Worm (Caenorhabditis elegans) whole organism, early embryonic: ENCODE data around the gene C07C7.3.
"Not testable (repeated sequence)": the region's sequence is repeated elsewhere in the genome, so short reads cannot be mapped to it uniquely, and the experiment has no call there.

Source experiments
- B0310.2 ChIP-seq: sonication (generic microtip); optimal IDR thresholded peaks from 2 replicates; lab custom pipeline; 2016; ENCODE audit warnings: mild to moderate bottlenecking, missing genetic modification characterization, missing compliant biosample characterization
- F13C5.2 ChIP-seq: sonication (generic microtip); optimal IDR thresholded peaks from 2 replicates; lab custom pipeline; 2017; ENCODE audit warnings: mild to moderate bottlenecking, missing genetic modification characterization, inconsistent platforms, missing compliant biosample characterization
- aly-1 ChIP-seq: sonication (generic microtip); optimal IDR thresholded peaks from 2 replicates; lab custom pipeline; 2016; ENCODE audit warnings: missing genetic modification characterization, missing compliant biosample characterization
- ama-1 ChIP-seq: fragments of 150-350 bp; optimal IDR thresholded peaks from 2 replicates; lab custom pipeline; 2014
- ceh-13 ChIP-seq: fragments of 200-800 bp; sonication (Bioruptor generic); optimal IDR thresholded peaks from 2 replicates; lab custom pipeline; 2018; ENCODE audit warnings: mild to moderate bottlenecking, missing genetic modification characterization, missing compliant biosample characterization
- ceh-36 ChIP-seq: sonication (generic microtip); optimal IDR thresholded peaks from 2 replicates; lab custom pipeline; 2016; ENCODE audit warnings: missing genetic modification characterization, inconsistent platforms, missing compliant biosample characterization
- ets-7 ChIP-seq: sonication (generic microtip); optimal IDR thresholded peaks from 2 replicates; lab custom pipeline; 2016; ENCODE audit warnings: missing genotype, missing genetic modification characterization, missing compliant biosample characterization
- flt-1 ChIP-seq: fragments of 200-800 bp; sonication (Bioruptor generic); IDR thresholded peaks from 2 replicates; pipeline ENCODE4 v1.3.6; 2022; ENCODE audit warnings: missing genetic modification characterization, missing compliant biosample characterization
- hmbx-1 ChIP-seq: sonication (generic microtip); optimal IDR thresholded peaks from 2 replicates; lab custom pipeline; 2016; ENCODE audit warnings: mild to moderate bottlenecking, missing genetic modification characterization, missing compliant biosample characterization
- hmg-4 ChIP-seq: fragments of 200-800 bp; sonication (Bioruptor generic); optimal IDR thresholded peaks from 2 replicates; lab custom pipeline; 2018; ENCODE audit warnings: mild to moderate bottlenecking, missing genetic modification characterization, missing compliant biosample characterization
- hnd-1 ChIP-seq: sonication (generic microtip); optimal IDR thresholded peaks from 2 replicates; lab custom pipeline; 2016; ENCODE audit warnings: missing genetic modification characterization, missing compliant biosample characterization
- pes-1 ChIP-seq: fragments of 200-800 bp; sonication (Bioruptor generic); IDR thresholded peaks from 2 replicates; pipeline ENCODE4 v1.3.6; 2022; ENCODE audit warnings: missing genetic modification reagents, missing genetic modification characterization, missing compliant biosample characterization
- scrt-1 ChIP-seq: fragments of 200-800 bp; sonication (Bioruptor generic); IDR thresholded peaks from 2 replicates; pipeline ENCODE4 v1.3.6; 2022; ENCODE audit warnings: missing genetic modification characterization, missing compliant biosample characterization
- sea-1 ChIP-seq: fragments of 200-800 bp; sonication (Bioruptor generic); conservative IDR thresholded peaks from 2 replicates; pipeline ENCODE4 v1.3.6; 2022; ENCODE audit warnings: missing genetic modification characterization, missing compliant biosample characterization
- tbx-11 ChIP-seq: fragments of 200-800 bp; sonication (Bioruptor generic); IDR thresholded peaks from 2 replicates; pipeline ENCODE4 v1.3.6; 2022; ENCODE audit warnings: missing genetic modification characterization, missing compliant biosample characterization
- tbx-37 ChIP-seq: fragments of 200-800 bp; sonication (Bioruptor generic); conservative IDR thresholded peaks from 2 replicates; pipeline ENCODE4 v1.3.6; 2022; ENCODE audit warnings: missing genetic modification reagents, missing genetic modification characterization, missing compliant biosample characterization
- tra-4 ChIP-seq: sonication (generic microtip); optimal IDR thresholded peaks from 2 replicates; lab custom pipeline; 2017; ENCODE audit warnings: missing genetic modification characterization, missing compliant biosample characterization

The C07C7.3 gene

ce11 chrIV:9194524-9194923, 28.7 kb downstream of the C07C7.3 start, which contains the start of gene C46C2.7:
Gene C46C2.7, plus strand, starts transcription at chrIV:9194824.
- not testable (repeated sequence) for TF ChIP-seq ama-1 (lab: Kevin White, UChicago); tbx-11; pes-1 (GFP tag; lab: Robert Waterston, UW)

- no peak for TF ChIP-seq hmbx-1
- no peak for TF ChIP-seq ceh-13 (GFP tag; lab: Kevin White, UChicago)
- TF ChIP-seq flt-1 (GFP tag; lab: Robert Waterston, UW), result no peak
- no peak for TF ChIP-seq tra-4 (tag; lab: Kevin White, UChicago)
- no peak for TF ChIP-seq sea-1 (GFP tag; lab: Robert Waterston, UW)
- no peak for TF ChIP-seq pes-1 (GFP tag; lab: Robert Waterston, UW)
- no peak for TF ChIP-seq F13C5.2 (tag; lab: Kevin White, UChicago)
- no peak for TF ChIP-seq hnd-1 (tag; lab: Kevin White, UChicago)
- no peak for TF ChIP-seq scrt-1
Observed at ce11 chrIV:9196755-9197154, 30.9 kb downstream of the C07C7.3 start.

ce11 chrIV:9198136-9198535, 32.3 kb downstream of the C07C7.3 start:
- no peak for TF ChIP-seq hmg-4 (GFP tag; lab: Kevin White, UChicago)
- no peak for TF ChIP-seq sea-1 (GFP tag; lab: Robert Waterston, UW)
- TF ChIP-seq B0310.2 (tag; lab: Kevin White, UChicago), result no peak
- TF ChIP-seq F13C5.2 (tag; lab: Kevin White, UChicago), result no peak
- TF ChIP-seq ceh-13 (GFP tag; lab: Kevin White, UChicago), result no peak
- no peak for TF ChIP-seq ets-7 (tag; lab: Kevin White, UChicago)
- no peak for TF ChIP-seq flt-1 (GFP tag; lab: Robert Waterston, UW)

ce11 chrIV:9199148-9199938, 33.5 kb downstream of the C07C7.3 start:
- TF ChIP-seq ets-7 (tag; lab: Kevin White, UChicago) (no peak), tbx-37 (GFP tag; lab: Robert Waterston, UW) (no peak)

- TF ChIP-seq tbx-11 (no peak), hmg-4 (GFP tag; lab: Kevin White, UChicago) (no peak), hmbx-1 (no peak), tbx-37 (GFP tag; lab: Robert Waterston, UW) (no peak), B0310.2 (tag; lab: Kevin White, UChicago) (no peak), F13C5.2 (tag; lab: Kevin White, UChicago) (no peak), ets-7 (tag; lab: Kevin White, UChicago) (no peak), flt-1 (GFP tag; lab: Robert Waterston, UW) (no peak), tra-4 (tag; lab: Kevin White, UChicago) (no peak), sea-1 (GFP tag; lab: Robert Waterston, UW) (no peak), ama-1 (lab: Kevin White, UChicago) (no peak), hnd-1 (tag; lab: Kevin White, UChicago) (no peak), aly-1 (tag; lab: Kevin White, UChicago) (no peak), ceh-36 (tag; lab: Kevin White, UChicago) (no peak), pes-1 (GFP tag; lab: Robert Waterston, UW) (no peak), ceh-13 (GFP tag; lab: Kevin White, UChicago) (no peak)
Observed at ce11 chrIV:9199939-9200202, 34.0 kb downstream of the C07C7.3 start, which contains the start of gene wnk-1. Gene wnk-1, plus strand, starts transcription at chrIV:9200103.

ce11 chrIV:9210841-9211240, 45.0 kb downstream of the C07C7.3 start:
- TF ChIP-seq tbx-37 (GFP tag; lab: Robert Waterston, UW) (no peak), flt-1 (GFP tag; lab: Robert Waterston, UW) (no peak), ceh-13 (GFP tag; lab: Kevin White, UChicago) (no peak), B0310.2 (tag; lab: Kevin White, UChicago) (no peak), ets-7 (tag; lab: Kevin White, UChicago) (no peak), F13C5.2 (tag; lab: Kevin White, UChicago) (no peak), hmbx-1 (no peak), sea-1 (GFP tag; lab: Robert Waterston, UW) (no peak), ceh-36 (tag; lab: Kevin White, UChicago) (no peak), scrt-1 (no peak), hnd-1 (tag; lab: Kevin White, UChicago) (no peak), tbx-11 (no peak), aly-1 (tag; lab: Kevin White, UChicago) (no peak), hmg-4 (GFP tag; lab: Kevin White, UChicago) (no peak), tra-4 (tag; lab: Kevin White, UChicago) (no peak)

- TF ChIP-seq hnd-1 (tag; lab: Kevin White, UChicago) (no peak), ama-1 (lab: Kevin White, UChicago) (no peak), pes-1 (GFP tag; lab: Robert Waterston, UW) (no peak), scrt-1 (no peak)
Observed at ce11 chrIV:9212121-9212520, 46.3 kb downstream of the C07C7.3 start, which contains the start of gene C46C2.6. Gene C46C2.6, plus strand, starts transcription at chrIV:9212421.

- TF ChIP-seq ceh-36 (tag; lab: Kevin White, UChicago) (no peak), tbx-11 (no peak), hmbx-1 (no peak), F13C5.2 (tag; lab: Kevin White, UChicago) (no peak), tra-4 (tag; lab: Kevin White, UChicago) (no peak), hnd-1 (tag; lab: Kevin White, UChicago) (no peak), B0310.2 (tag; lab: Kevin White, UChicago) (no peak), sea-1 (GFP tag; lab: Robert Waterston, UW) (no peak), scrt-1 (no peak), aly-1 (tag; lab: Kevin White, UChicago) (no peak), ets-7 (tag; lab: Kevin White, UChicago) (no peak), tbx-37 (GFP tag; lab: Robert Waterston, UW) (no peak)
Observed at ce11 chrIV:9214823-9215222, 49.0 kb downstream of the C07C7.3 start.
